Worm (Caenorhabditis elegans): Measurements from ENCODE around the gene ets-6.
A peak's percentile ranks its signal among the peaks of the same experiment; 100 is the strongest.

Gene ets-6

ce11 chrV:7580378-7580777 is at the start of gene ets-6:
ets-6 (minus strand) TSS chrV:7580546.
- no peak for TF ChIP-seq F13H6.1 (tag; optimal IDR thresholded peaks at IDR 0.05)
- TF ChIP-seq unc-55 (GFP tag; optimal IDR thresholded peaks at IDR 0.05) = peak; percentile 76
- peak; percentile 60 for TF ChIP-seq gmeb-1 (tag; optimal IDR thresholded peaks at IDR 0.05)
- peak; percentile 77 for TF ChIP-seq C34F6.9 (tag; optimal IDR thresholded peaks at IDR 0.05)
- TF ChIP-seq crh-2 (tag; optimal IDR thresholded peaks at IDR 0.05) = peak; percentile 55
- TF ChIP-seq fos-1 (tag; optimal IDR thresholded peaks at IDR 0.05) = peak; percentile 25
- no peak for TF ChIP-seq elt-3 (tag; optimal IDR thresholded peaks at IDR 0.05)
- no peak for TF ChIP-seq mbf-1 (tag; optimal IDR thresholded peaks at IDR 0.05)
- TF ChIP-seq dmd-4 (tag; optimal IDR thresholded peaks at IDR 0.05) = no peak
- TF ChIP-seq nhr-77 (tag; optimal IDR thresholded peaks at IDR 0.05) = no peak
- no peak for TF ChIP-seq skn-1 (tag; optimal IDR thresholded peaks at IDR 0.05)
- TF ChIP-seq Y55F3AM.14 (GFP tag; optimal IDR thresholded peaks at IDR 0.05) = no peak
- TF ChIP-seq alr-1 (tag; optimal IDR thresholded peaks at IDR 0.05) = no peak
- TF ChIP-seq nhr-12 (tag; optimal IDR thresholded peaks at IDR 0.05) = no peak
- TF ChIP-seq elt-1 (tag; optimal IDR thresholded peaks at IDR 0.05) = no peak
- TF ChIP-seq sma-9 (GFP tag; optimal IDR thresholded peaks at IDR 0.05) = peak; percentile 26
- no peak for TF ChIP-seq sma-9 (tag; optimal IDR thresholded peaks at IDR 0.05)
- no peak for TF ChIP-seq nhr-11 (tag; optimal IDR thresholded peaks at IDR 0.05)
- peak; percentile 18 for TF ChIP-seq nhr-21 (tag; optimal IDR thresholded peaks at IDR 0.05)
- no peak for TF ChIP-seq nhr-6 (tag; optimal IDR thresholded peaks at IDR 0.05)
- peak; percentile 10 to 78 for TF ChIP-seq lsy-2 (tag; optimal IDR thresholded peaks at IDR 0.05)
- TF ChIP-seq ztf-11 (tag; optimal IDR thresholded peaks at IDR 0.05) = no peak
- no peak for TF ChIP-seq mdl-1 (tag; optimal IDR thresholded peaks at IDR 0.05)
- no peak for TF ChIP-seq sem-4 (tag; optimal IDR thresholded peaks at IDR 0.05)
- no peak for TF ChIP-seq lin-11 (tag; optimal IDR thresholded peaks at IDR 0.05)
- no peak for TF ChIP-seq snpc-4 (tag; optimal IDR thresholded peaks at IDR 0.05)
- TF ChIP-seq ztf-4 (tag; optimal IDR thresholded peaks at IDR 0.05) = no peak
- no peak for TF ChIP-seq egl-27 (tag; optimal IDR thresholded peaks at IDR 0.05)
- no peak for TF ChIP-seq aly-2 (tag; optimal IDR thresholded peaks at IDR 0.05)
- no peak for TF ChIP-seq blmp-1 (tag; optimal IDR thresholded peaks at IDR 0.05; ENCODE audit: insufficient read depth)
- TF ChIP-seq nhr-237 (tag; optimal IDR thresholded peaks at IDR 0.05) = no peak
- no peak for TF ChIP-seq lin-13 (GFP tag; optimal IDR thresholded peaks at IDR 0.05)
- no peak for TF ChIP-seq unc-39 (tag; optimal IDR thresholded peaks at IDR 0.05)
- TF ChIP-seq ztf-1 (GFP tag; conservative IDR thresholded peaks at IDR 0.05) = no peak
- peak; percentile 50 for TF ChIP-seq nhr-129 (tag; optimal IDR thresholded peaks at IDR 0.05)
- no peak for TF ChIP-seq ama-1 (optimal IDR thresholded peaks at IDR 0.05)
- no peak for TF ChIP-seq ZK546.5 (tag; optimal IDR thresholded peaks at IDR 0.05)
- peak; percentile 35 for TF ChIP-seq nhr-25 (tag; optimal IDR thresholded peaks at IDR 0.05)
- no peak for TF ChIP-seq unc-62 (GFP tag; optimal IDR thresholded peaks at IDR 0.05)
- no peak for TF ChIP-seq ceh-16 (tag; optimal IDR thresholded peaks at IDR 0.05)
- no peak for TF ChIP-seq peb-1 (tag; optimal IDR thresholded peaks at IDR 0.05)
- no peak for TF ChIP-seq mab-5 (tag; optimal IDR thresholded peaks at IDR 0.05)
- TF ChIP-seq sma-3 (GFP tag; optimal IDR thresholded peaks at IDR 0.05) = peak; percentile 16
- no peak for TF ChIP-seq lin-39 (tag; optimal IDR thresholded peaks at IDR 0.05)
- no peak for TF ChIP-seq R02D3.7 (tag; optimal IDR thresholded peaks at IDR 0.05)
- no peak for TF ChIP-seq nhr-23 (tag; optimal IDR thresholded peaks at IDR 0.05)
- no peak for TF ChIP-seq zag-1 (tag; optimal IDR thresholded peaks at IDR 0.05)

ce11 chrV:7629504-7629903 is 49.2 kb upstream of the ets-6 start, which contains the start of gene srd-30:
srd-30 (plus strand) TSS chrV:7629804.
- TF ChIP-seq skn-1 (tag; optimal IDR thresholded peaks at IDR 0.05) (no peak), nhr-25 (tag; optimal IDR thresholded peaks at IDR 0.05) (no peak), nhr-237 (tag; optimal IDR thresholded peaks at IDR 0.05) (no peak), aly-2 (tag; optimal IDR thresholded peaks at IDR 0.05) (no peak), zag-1 (tag; optimal IDR thresholded peaks at IDR 0.05) (no peak), nhr-6 (tag; optimal IDR thresholded peaks at IDR 0.05) (no peak), nhr-12 (tag; optimal IDR thresholded peaks at IDR 0.05) (no peak), unc-55 (GFP tag; optimal IDR thresholded peaks at IDR 0.05) (no peak), nhr-11 (tag; optimal IDR thresholded peaks at IDR 0.05) (no peak), ama-1 (optimal IDR thresholded peaks at IDR 0.05) (no peak), elt-3 (tag; optimal IDR thresholded peaks at IDR 0.05) (no peak), mdl-1 (tag; optimal IDR thresholded peaks at IDR 0.05) (no peak), egl-27 (tag; optimal IDR thresholded peaks at IDR 0.05) (no peak), blmp-1 (tag; optimal IDR thresholded peaks at IDR 0.05; ENCODE audit: insufficient read depth) (no peak), alr-1 (tag; optimal IDR thresholded peaks at IDR 0.05) (no peak), lin-39 (tag; optimal IDR thresholded peaks at IDR 0.05) (no peak)
